Fruit fly (Drosophila melanogaster): Measurements from ENCODE around the gene CG14151.

dm6 chr3L:10629969-10630368 lies 1.7 kb upstream of the CG14151 start, which contains the start of gene CG42536:
- TF ChIP-seq cyc (GFP tag; optimal IDR thresholded peaks at IDR 0.05) (no peak), Met (GFP tag; optimal IDR thresholded peaks at IDR 0.05) (no peak)

All from whole organism, prepupa.